Fruit fly (Drosophila melanogaster) whole organism, pupa: ENCODE data around the gene Scgbeta.

Experiments used
- CG10348 ChIP-seq: fragments of 200-800 bp; sonication (Bioruptor generic); IDR thresholded peaks from 2 replicates; pipeline ENCODE4 v1.3.6; 2022; ENCODE audit warnings: missing biosample characterization, missing genetic modification characterization
- CG12605 ChIP-seq: fragments of 200-800 bp; sonication (Bioruptor generic); IDR thresholded peaks from 2 replicates; pipeline ENCODE4 v1.3.6; 2022; ENCODE audit warnings: missing biosample characterization, missing genetic modification characterization
- CG13204 ChIP-seq: fragments of 200-800 bp; sonication (Bioruptor generic); optimal IDR thresholded peaks from 2 replicates; lab custom pipeline; 2018; ENCODE audit warnings: missing biosample characterization, mild to moderate bottlenecking, missing genetic modification characterization, moderate library complexity
- CG14655 ChIP-seq: fragments of 200-800 bp; sonication (Bioruptor generic); optimal IDR thresholded peaks from 3 replicates; lab custom pipeline; 2017; ENCODE audit warnings: mild to moderate bottlenecking, missing biosample characterization, missing genetic modification reagents, missing genetic modification characterization
- CG15710 ChIP-seq: fragments of 200-800 bp; sonication (Bioruptor generic); optimal IDR thresholded peaks from 2 replicates; lab custom pipeline; 2018; ENCODE audit warnings: missing biosample characterization, mild to moderate bottlenecking, missing genetic modification characterization, moderate library complexity
- CG17806 ChIP-seq: fragments of 200-800 bp; sonication (Bioruptor generic); optimal IDR thresholded peaks from 2 replicates; lab custom pipeline; 2018; ENCODE audit warnings: missing biosample characterization, mild to moderate bottlenecking, missing genetic modification characterization, moderate library complexity
- CG32121 ChIP-seq: fragments of 200-800 bp; sonication (Bioruptor generic); IDR thresholded peaks from 2 replicates; pipeline ENCODE4 v1.3.6; 2022; ENCODE audit warnings: missing biosample characterization, missing genetic modification characterization
- CG34367 ChIP-seq: fragments of 200-800 bp; sonication (Bioruptor generic); optimal IDR thresholded peaks from 2 replicates; lab custom pipeline; 2018; ENCODE audit warnings: missing biosample characterization, mild to moderate bottlenecking, missing genetic modification characterization
- CG4496 ChIP-seq: fragments of 200-800 bp; sonication (Bioruptor generic); IDR thresholded peaks from 3 replicates; pipeline ENCODE4 v1.3.6; 2022; ENCODE audit warnings: missing biosample characterization, missing genetic modification characterization
- CG8159 ChIP-seq: fragments of 200-800 bp; sonication (Bioruptor generic); optimal IDR thresholded peaks from 3 replicates; lab custom pipeline; 2018; ENCODE audit warnings: missing biosample characterization, mild to moderate bottlenecking, missing genetic modification characterization, moderate library complexity
- CG8301 ChIP-seq: fragments of 200-800 bp; sonication (Bioruptor generic); optimal IDR thresholded peaks from 2 replicates; lab custom pipeline; 2018; ENCODE audit warnings: missing biosample characterization, mild to moderate bottlenecking, missing genetic modification characterization
- CG9948 ChIP-seq: fragments of 200-800 bp; sonication (Bioruptor generic); optimal IDR thresholded peaks from 2 replicates; lab custom pipeline; 2018; ENCODE audit warnings: missing biosample characterization, mild to moderate bottlenecking, missing genetic modification characterization, moderate library complexity
- D1 ChIP-seq: fragments of 200-800 bp; sonication (Bioruptor generic); optimal IDR thresholded peaks from 2 replicates; lab custom pipeline; 2018; ENCODE audit warnings: missing biosample characterization, mild to moderate bottlenecking, missing genetic modification characterization, moderate library complexity
- EcR ChIP-seq: fragments of 200-800 bp; sonication (Bioruptor generic); optimal IDR thresholded peaks from 3 replicates; lab custom pipeline; 2019; ENCODE audit warnings: missing biosample characterization, missing genetic modification characterization, mild to moderate bottlenecking, moderate library complexity, missing genetic modification reagents
- Ets98B ChIP-seq: fragments of 200-800 bp; sonication (Bioruptor generic); IDR thresholded peaks from 2 replicates; pipeline ENCODE4 v1.3.6; 2022; ENCODE audit warnings: missing biosample characterization, missing genetic modification characterization
- Pif1A ChIP-seq: fragments of 200-800 bp; sonication (Bioruptor generic); optimal IDR thresholded peaks from 3 replicates; lab custom pipeline; 2016; ENCODE audit warnings: missing biosample characterization, missing genetic modification characterization
- Pif1B ChIP-seq: fragments of 200-800 bp; sonication (Bioruptor generic); optimal IDR thresholded peaks from 3 replicates; lab custom pipeline; 2016; ENCODE audit warnings: missing biosample characterization, missing genetic modification characterization
- Snoo ChIP-seq: fragments of 200-800 bp; sonication (Bioruptor generic); optimal IDR thresholded peaks from 3 replicates; lab custom pipeline; 2017; ENCODE audit warnings: missing biosample characterization, mild to moderate bottlenecking, missing genetic modification characterization, inconsistent platforms
- fd96Ca ChIP-seq: fragments of 200-800 bp; sonication (Bioruptor generic); IDR thresholded peaks from 3 replicates; pipeline ENCODE4 v1.3.6; 2022; ENCODE audit warnings: missing biosample characterization, missing genetic modification characterization
- gl ChIP-seq: fragments of 200-800 bp; sonication (Bioruptor generic); optimal IDR thresholded peaks from 2 replicates; lab custom pipeline; 2018; ENCODE audit warnings: missing biosample characterization, mild to moderate bottlenecking, missing genetic modification characterization
- rn ChIP-seq: fragments of 200-800 bp; sonication (Bioruptor generic); IDR thresholded peaks from 2 replicates; pipeline ENCODE4 v1.3.6; 2022; ENCODE audit warnings: missing biosample characterization, missing genetic modification characterization

The Scgbeta gene

DNA sequence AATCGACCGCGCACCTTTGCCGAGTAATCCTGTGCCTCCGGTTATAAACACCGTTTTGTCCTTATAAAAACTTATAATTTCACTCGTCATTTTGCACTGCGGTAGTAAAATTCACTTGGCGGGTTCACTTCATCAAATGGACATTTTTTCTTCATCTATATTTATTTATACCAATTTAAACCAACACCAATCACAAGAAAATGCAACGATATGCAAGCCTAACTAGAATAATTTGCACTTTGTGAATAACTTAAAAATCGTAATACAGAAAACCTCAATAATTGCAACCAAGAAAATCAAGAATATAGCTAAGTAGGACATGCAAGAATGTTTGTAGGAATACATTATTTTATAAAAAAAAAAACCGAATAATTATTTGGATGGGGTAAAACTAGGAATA is 26.3 kb downstream of the Scgbeta start, which contains the start of the genes CG10096 and CG10097:
TSS of gene CG10096 (minus strand) at position 101 of the 400 bp plus-strand sequence.
TSS of gene CG10097 (minus strand) at position 101 of the 400 bp plus-strand sequence.
- TF ChIP-seq CG9948 (tag; lab: Kevin White, UChicago) (no peak), CG4496 (no peak), EcR (no peak), CG8301 (tag; lab: Kevin White, UChicago) (no peak), CG12605 (GFP tag; lab: Robert Waterston, UW) (no peak), CG8159 (tag; lab: Kevin White, UChicago) (no peak), CG13204 (GFP tag; lab: Kevin White, UChicago) (no peak), CG14655 (GFP tag; lab: Kevin White, UChicago) (no peak), CG34367 (tag; lab: Kevin White, UChicago) (no peak), Pif1B (GFP tag; lab: Kevin White, UChicago) (no peak), Snoo (tag; lab: Kevin White, UChicago) (no peak), gl (tag; lab: Kevin White, UChicago) (no peak), Pif1A (no peak), CG10348 (no peak), Ets98B (GFP tag; lab: Robert Waterston, UW) (no peak), CG15710 (no peak), CG17806 (tag; lab: Kevin White, UChicago) (no peak), rn (GFP tag; lab: Robert Waterston, UW) (no peak)

DNA sequence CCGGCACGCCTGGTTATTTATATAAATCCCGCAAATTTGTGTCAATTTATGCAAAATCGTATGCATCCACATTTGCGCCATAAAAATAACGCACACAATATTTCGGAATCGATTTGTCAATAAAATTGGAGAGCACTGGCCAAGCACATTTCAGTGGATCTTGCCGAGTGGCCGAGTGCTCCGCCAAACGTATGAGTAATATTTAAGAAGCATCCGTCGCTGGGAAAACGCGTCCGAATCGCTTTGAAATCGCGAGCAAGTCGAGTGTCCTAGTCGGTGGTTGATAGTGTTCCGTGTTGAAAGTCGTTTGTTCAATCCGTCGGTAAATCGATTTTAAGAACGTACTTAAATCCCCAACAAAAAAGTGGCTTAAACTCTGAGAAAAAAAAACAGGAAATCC is 35.3 kb downstream of the Scgbeta start, which contains the start of gene CG33098:
TSS of gene CG33098 (plus strand) at position 224 of the 400 bp plus-strand sequence.
- TF ChIP-seq Pif1B (GFP tag; lab: Kevin White, UChicago) = no peak
- TF ChIP-seq gl (tag; lab: Kevin White, UChicago) = no peak
- TF ChIP-seq Ets98B (GFP tag; lab: Robert Waterston, UW) = no peak
- TF ChIP-seq CG9948 (tag; lab: Kevin White, UChicago) = no peak
- TF ChIP-seq CG8159 (tag; lab: Kevin White, UChicago) = no peak
- TF ChIP-seq CG10348 = no peak
- TF ChIP-seq CG13204 (GFP tag; lab: Kevin White, UChicago) = no peak
- TF ChIP-seq fd96Ca = no peak
- no peak for TF ChIP-seq CG8301 (tag; lab: Kevin White, UChicago)
- no peak for TF ChIP-seq CG4496
- TF ChIP-seq CG32121 = no peak
- no peak for TF ChIP-seq EcR
- TF ChIP-seq CG17806 (tag; lab: Kevin White, UChicago) = no peak
- no peak for TF ChIP-seq CG34367 (tag; lab: Kevin White, UChicago)
- TF ChIP-seq Pif1A = no peak
- no peak for TF ChIP-seq CG12605 (GFP tag; lab: Robert Waterston, UW)
- TF ChIP-seq D1 (tag; lab: Kevin White, UChicago) = no peak
- no peak for TF ChIP-seq rn (GFP tag; lab: Robert Waterston, UW)

DNA sequence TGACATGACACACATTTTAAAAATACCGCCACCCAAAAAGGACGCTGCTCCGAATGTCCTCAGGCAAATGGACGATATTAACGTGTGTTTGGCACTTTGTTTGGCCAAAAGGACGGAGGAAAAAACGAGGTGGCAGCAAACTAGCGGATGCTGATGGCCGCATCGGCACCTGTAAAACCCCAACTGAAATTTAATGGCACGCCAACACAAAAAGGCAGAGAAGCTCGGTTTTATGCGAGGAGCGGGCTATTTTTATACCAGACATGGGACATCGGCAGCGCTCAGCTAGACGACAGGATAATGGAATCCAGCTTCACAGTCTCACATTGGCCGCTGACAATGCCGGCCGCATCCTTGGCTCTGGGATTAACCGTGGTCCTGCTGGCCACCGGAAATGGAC is 36.3 kb downstream of the Scgbeta start, which contains the start of gene Sol1:
TSS of gene Sol1 (plus strand) at position 301 of the 400 bp plus-strand sequence.
- no peak for TF ChIP-seq CG8301 (tag; lab: Kevin White, UChicago)
- TF ChIP-seq CG34367 (tag; lab: Kevin White, UChicago) = no peak
- TF ChIP-seq CG32121 = no peak
- no peak for TF ChIP-seq Pif1B (GFP tag; lab: Kevin White, UChicago)
- no peak for TF ChIP-seq EcR
- no peak for TF ChIP-seq rn (GFP tag; lab: Robert Waterston, UW)

DNA sequence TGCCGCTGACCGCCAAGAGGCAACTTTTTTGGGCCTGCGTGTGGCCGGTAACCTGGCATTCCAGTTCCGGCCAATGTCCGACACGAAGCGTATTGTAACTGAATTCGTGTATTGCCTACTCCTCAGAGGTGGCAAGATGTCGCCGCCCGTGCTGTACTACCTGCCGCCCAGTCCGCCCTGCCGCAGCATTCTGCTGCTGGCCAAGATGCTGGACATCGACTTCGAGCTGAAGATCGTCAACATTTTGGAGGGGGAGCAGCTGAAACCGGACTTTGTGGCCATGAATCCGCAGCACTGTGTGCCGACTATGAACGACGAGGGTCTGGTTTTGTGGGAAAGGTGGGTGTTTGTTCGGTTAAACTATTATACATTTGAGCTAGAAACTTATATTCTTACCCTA is 38.0 kb downstream of the Scgbeta start:
- TF ChIP-seq CG4496 = peak; percentile 84
- no peak for TF ChIP-seq CG32121
- no peak for TF ChIP-seq CG13204 (GFP tag; lab: Kevin White, UChicago)
- no peak for TF ChIP-seq CG8159 (tag; lab: Kevin White, UChicago)
- TF ChIP-seq EcR = no peak
- no peak for TF ChIP-seq CG14655 (GFP tag; lab: Kevin White, UChicago)
- no peak for TF ChIP-seq fd96Ca
- no peak for TF ChIP-seq CG34367 (tag; lab: Kevin White, UChicago)
- no peak for TF ChIP-seq rn (GFP tag; lab: Robert Waterston, UW)
- no peak for TF ChIP-seq CG17806 (tag; lab: Kevin White, UChicago)
- TF ChIP-seq Ets98B (GFP tag; lab: Robert Waterston, UW) = peak; percentile 12; the same call in 1 of the 2 replicates
- no peak for TF ChIP-seq CG8301 (tag; lab: Kevin White, UChicago)
- TF ChIP-seq D1 (tag; lab: Kevin White, UChicago) = no peak
- TF ChIP-seq CG15710 = no peak
- TF ChIP-seq gl (tag; lab: Kevin White, UChicago) = no peak
- TF ChIP-seq, all 21 proteins: peak for 2

DNA sequence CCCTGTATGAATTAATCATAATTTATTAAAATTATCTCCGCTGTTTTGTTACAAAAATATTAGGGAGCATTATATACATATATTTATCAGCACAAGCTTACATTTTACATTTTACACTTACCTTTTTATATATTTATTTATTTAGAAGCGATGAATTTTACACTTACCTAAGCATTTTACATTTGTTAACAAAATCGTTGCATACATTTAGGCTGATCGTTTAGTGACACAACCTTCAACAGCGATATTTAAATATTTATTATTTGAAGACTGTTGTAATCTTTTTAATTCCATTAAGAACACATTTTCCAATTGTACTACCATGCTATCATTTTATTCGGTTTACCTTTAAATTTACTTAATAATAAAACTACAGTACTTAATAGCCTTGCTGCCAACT is 38.4 kb downstream of the Scgbeta start:
- TF ChIP-seq D1 (tag; lab: Kevin White, UChicago) (peak; percentile 71), CG4496 (no peak)

DNA sequence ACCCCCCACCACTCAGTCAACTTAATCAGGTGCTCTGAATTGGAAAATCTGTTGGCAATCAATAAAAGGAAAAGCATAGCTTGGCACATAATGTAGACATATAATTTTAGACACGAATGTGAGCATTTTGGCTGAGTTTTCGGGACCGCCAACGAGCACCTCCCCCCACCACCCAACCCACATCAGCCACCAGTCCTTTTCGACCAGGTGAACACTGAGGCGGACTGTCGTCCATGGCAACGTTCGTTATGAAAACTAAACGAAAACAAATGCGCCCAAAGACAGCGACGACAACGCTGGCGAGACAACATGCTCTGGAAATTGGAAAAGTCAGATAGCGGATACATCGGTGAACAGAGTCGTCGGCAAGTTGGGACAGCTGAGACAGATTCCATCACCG is 39.2 kb downstream of the Scgbeta start, which contains the start of gene GstD11:
TSS of gene GstD11 (plus strand) at position 301 of the 400 bp plus-strand sequence.
- TF ChIP-seq CG4496 = no peak
- TF ChIP-seq D1 (tag; lab: Kevin White, UChicago) = no peak
- no peak for TF ChIP-seq CG8159 (tag; lab: Kevin White, UChicago)
- TF ChIP-seq CG15710 = no peak
- TF ChIP-seq gl (tag; lab: Kevin White, UChicago) = no peak
- TF ChIP-seq Pif1A = no peak
- no peak for TF ChIP-seq rn (GFP tag; lab: Robert Waterston, UW)
- TF ChIP-seq CG13204 (GFP tag; lab: Kevin White, UChicago) = no peak
- TF ChIP-seq EcR = no peak
- no peak for TF ChIP-seq CG32121
- TF ChIP-seq CG34367 (tag; lab: Kevin White, UChicago) = no peak
- TF ChIP-seq CG10348 = no peak
